Worm (Caenorhabditis elegans) whole organism, midembryonic: Measurements from ENCODE around the gene hrg-5.
A peak's percentile ranks its signal among the peaks of the same experiment; 100 is the strongest.

ENCODE experiments used
- cog-1 ChIP-seq: sonication (generic microtip); optimal IDR thresholded peaks from 2 replicates; lab custom pipeline; 2016; ENCODE audit warnings: missing genetic modification characterization, missing compliant biosample characterization
- flt-1 ChIP-seq: fragments of 200-800 bp; sonication (Bioruptor generic); IDR thresholded peaks from 2 replicates; pipeline ENCODE4 v1.3.6; 2022; ENCODE audit warnings: missing genetic modification characterization, missing compliant biosample characterization
- klf-2 ChIP-seq: fragments of 200-800 bp; sonication (Bioruptor generic); conservative IDR thresholded peaks from 2 replicates; pipeline ENCODE4 v1.3.6; 2022; ENCODE audit warnings: missing genetic modification reagents, missing genetic modification characterization, missing compliant biosample characterization
- med-1 ChIP-seq: sonication (generic microtip); optimal IDR thresholded peaks from 2 replicates; lab custom pipeline; 2017; ENCODE audit warnings: missing genetic modification characterization, mild to moderate bottlenecking, missing compliant biosample characterization, antibody characterized with exemption, missing genetic modification reagents; ENCODE audit not compliant: insufficient read depth
- ref-1 ChIP-seq: fragments of 200-800 bp; sonication (Bioruptor generic); conservative IDR thresholded peaks from 2 replicates; pipeline ENCODE4 v1.3.6; 2022; ENCODE audit warnings: missing genetic modification reagents, missing genetic modification characterization, missing compliant biosample characterization
- ztf-23 ChIP-seq: fragments of 200-800 bp; sonication (Bioruptor generic); IDR thresholded peaks from 2 replicates; pipeline ENCODE4 v1.3.6; 2022; ENCODE audit warnings: missing genetic modification reagents, missing genetic modification characterization, missing compliant biosample characterization

DNA sequence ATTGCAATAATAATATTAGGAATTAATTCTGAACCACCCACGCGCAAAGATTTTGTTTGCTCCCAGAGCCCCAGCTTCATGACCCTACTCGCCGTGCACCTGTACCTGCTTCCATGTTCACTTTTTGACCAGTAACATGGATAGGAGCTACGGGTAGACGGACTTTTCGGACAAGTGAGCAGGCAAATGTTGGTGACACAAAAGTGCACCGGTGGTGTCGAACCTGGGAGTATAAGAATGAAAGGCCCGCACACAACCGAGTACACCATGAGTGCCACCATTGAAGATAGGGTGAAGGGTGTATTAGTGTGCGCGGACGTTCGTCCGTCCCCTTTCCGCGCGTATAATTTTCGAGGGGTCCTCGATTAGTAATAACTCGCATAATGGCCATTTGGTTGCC is 3.3 kb downstream of the hrg-5 start:
- peak; percentile 99 for TF ChIP-seq flt-1 (GFP tag; lab: Robert Waterston, UW)
- peak; percentile 97 for TF ChIP-seq ztf-23 (GFP tag; lab: Robert Waterston, UW)
- TF ChIP-seq cog-1 (tag; lab: Kevin White, UChicago), result peak; percentile 99
- peak; percentile 99 for TF ChIP-seq ref-1 (GFP tag; lab: Robert Waterston, UW)
- TF ChIP-seq med-1, result peak; percentile 94
- TF ChIP-seq klf-2, result peak; percentile 97
